Worm (Caenorhabditis elegans): Measurements from ENCODE around the gene syg-2.

syg-2 gene

ce11 chrX:14611074-14611473 is 43.7 kb upstream of the syg-2 start, which contains the start of gene rbc-1:
Gene rbc-1 (plus strand): TSS chrX:14611374.
- TF ChIP-seq nhr-77 (tag; optimal IDR thresholded peaks at IDR 0.05) (no peak), skn-1 (tag; optimal IDR thresholded peaks at IDR 0.05) (no peak), ceh-16 (tag; optimal IDR thresholded peaks at IDR 0.05) (no peak), aly-2 (tag; optimal IDR thresholded peaks at IDR 0.05) (no peak), egl-5 (tag; optimal IDR thresholded peaks at IDR 0.05) (no peak), fkh-10 (GFP tag; optimal IDR thresholded peaks at IDR 0.05) (no peak), lin-39 (tag; optimal IDR thresholded peaks at IDR 0.05) (no peak), R02D3.7 (tag; optimal IDR thresholded peaks at IDR 0.05) (no peak), ceh-82 (tag; optimal IDR thresholded peaks at IDR 0.05) (no peak), sea-2 (GFP tag; optimal IDR thresholded peaks at IDR 0.05) (no peak), nhr-237 (tag; optimal IDR thresholded peaks at IDR 0.05) (no peak), ztf-11 (tag; optimal IDR thresholded peaks at IDR 0.05) (no peak), fos-1 (tag; optimal IDR thresholded peaks at IDR 0.05) (no peak), unc-62 (GFP tag; optimal IDR thresholded peaks at IDR 0.05) (no peak), tbx-2 (tag; optimal IDR thresholded peaks at IDR 0.05) (no peak), nhr-11 (tag; optimal IDR thresholded peaks at IDR 0.05) (no peak), elt-3 (tag; optimal IDR thresholded peaks at IDR 0.05) (no peak), lin-15B (tag; optimal IDR thresholded peaks at IDR 0.05) (no peak)

- TF ChIP-seq ceh-28 (tag; optimal IDR thresholded peaks at IDR 0.05), result no peak
- TF ChIP-seq fkh-10 (GFP tag; optimal IDR thresholded peaks at IDR 0.05), result no peak
- TF ChIP-seq pqm-1 (tag; optimal IDR thresholded peaks at IDR 0.05), result no peak
- no peak for TF ChIP-seq lin-39 (tag; optimal IDR thresholded peaks at IDR 0.05)
Observed at ce11 chrX:14621207-14621606, 33.6 kb upstream of the syg-2 start.

DNA sequence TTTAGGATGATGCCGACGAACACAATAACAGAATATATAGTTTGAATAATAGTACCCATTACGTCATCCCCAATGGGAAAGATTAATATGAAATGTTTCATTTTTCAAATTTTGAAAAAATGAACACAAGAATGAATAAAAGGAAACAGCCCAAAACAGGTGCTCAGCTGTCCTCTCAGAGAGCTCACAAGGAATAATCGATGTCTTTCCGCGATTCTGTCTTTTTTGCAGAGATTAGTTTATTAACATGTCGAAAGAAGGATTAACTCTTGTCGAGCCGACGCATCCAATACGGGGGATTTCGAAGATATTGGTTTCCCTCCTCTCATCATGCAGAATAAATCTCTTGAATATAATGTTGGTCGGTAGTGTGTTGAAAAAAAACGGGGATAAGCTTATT is 26.0 kb upstream of the syg-2 start, which contains the start of gene F54E4.2:
Gene F54E4.2, minus strand, starts transcription at position 101 of the 400 bp plus-strand sequence.
- TF ChIP-seq sea-2 (GFP tag; optimal IDR thresholded peaks at IDR 0.05), result no peak
- TF ChIP-seq ceh-16 (tag; optimal IDR thresholded peaks at IDR 0.05), result no peak
- no peak for TF ChIP-seq pqm-1 (tag; optimal IDR thresholded peaks at IDR 0.05)
- TF ChIP-seq lsy-12 (tag; optimal IDR thresholded peaks at IDR 0.05), result no peak
- TF ChIP-seq elt-3 (tag; optimal IDR thresholded peaks at IDR 0.05), result no peak

DNA sequence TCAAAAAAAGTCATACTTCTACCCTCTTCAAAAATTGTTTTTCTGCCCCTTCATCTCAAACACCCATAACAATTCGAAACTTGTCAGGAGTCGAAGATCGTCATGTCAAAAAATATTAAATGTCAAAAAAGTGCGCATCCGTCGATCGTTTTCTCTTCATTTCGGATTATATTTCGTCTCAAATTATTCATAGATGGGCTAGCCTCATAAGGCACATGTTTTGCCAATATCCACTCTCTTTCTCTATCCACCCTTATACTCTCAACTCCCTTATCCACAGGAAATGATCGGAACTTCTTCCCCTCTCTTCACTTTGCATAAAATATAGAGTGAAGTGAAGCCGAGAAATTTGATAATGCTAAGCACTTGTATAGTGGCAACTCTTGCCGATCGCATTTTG is 21.1 kb upstream of the syg-2 start:
- peak; percentile 8 for TF ChIP-seq fkh-10 (GFP tag; optimal IDR thresholded peaks at IDR 0.05)
- no peak for TF ChIP-seq daf-12 (tag; optimal IDR thresholded peaks at IDR 0.05)

DNA sequence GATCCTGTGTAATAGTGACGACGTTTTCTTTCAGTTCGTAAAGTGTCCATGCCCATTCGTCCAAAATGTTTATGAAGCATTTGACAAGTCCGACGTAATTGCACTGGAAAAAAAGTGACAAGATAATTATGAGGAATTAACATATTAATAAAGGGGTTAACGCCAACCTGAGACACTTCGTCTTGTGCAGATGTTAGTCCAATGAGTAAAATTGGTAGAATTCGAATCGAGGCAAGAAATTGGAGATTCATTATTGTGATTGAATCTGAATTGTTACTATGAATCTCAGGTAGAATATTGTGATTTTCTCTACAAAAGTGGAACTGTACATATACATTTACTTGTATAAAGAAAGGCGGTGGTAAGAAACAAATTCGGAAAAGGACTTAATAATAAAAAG is 18.6 kb upstream of the syg-2 start, which contains the start of gene F54E4.3:
Gene F54E4.3, minus strand, starts transcription at position 265 of the 400 bp plus-strand sequence.
- no peak for TF ChIP-seq tbx-2 (tag; optimal IDR thresholded peaks at IDR 0.05)
- no peak for TF ChIP-seq nhr-23 (tag; optimal IDR thresholded peaks at IDR 0.05)
- no peak for TF ChIP-seq aly-2 (tag; optimal IDR thresholded peaks at IDR 0.05)
- no peak for TF ChIP-seq ceh-9 (tag; optimal IDR thresholded peaks at IDR 0.05)
- TF ChIP-seq daf-12 (tag; optimal IDR thresholded peaks at IDR 0.05), result no peak
- no peak for TF ChIP-seq mdl-1 (tag; optimal IDR thresholded peaks at IDR 0.05)
- TF ChIP-seq egl-5 (tag; optimal IDR thresholded peaks at IDR 0.05), result no peak
- no peak for TF ChIP-seq ama-1 (optimal IDR thresholded peaks at IDR 0.05)
- TF ChIP-seq nfya-1 (tag; optimal IDR thresholded peaks at IDR 0.05; ENCODE audit: insufficient read depth), result no peak
- no peak for TF ChIP-seq lin-39 (tag; optimal IDR thresholded peaks at IDR 0.05)
- no peak for TF ChIP-seq ceh-82 (tag; optimal IDR thresholded peaks at IDR 0.05)
- no peak for TF ChIP-seq zag-1 (tag; optimal IDR thresholded peaks at IDR 0.05)
- no peak for TF ChIP-seq snpc-4 (tag; optimal IDR thresholded peaks at IDR 0.05)
- TF ChIP-seq unc-39 (tag; optimal IDR thresholded peaks at IDR 0.05), result no peak
- no peak for TF ChIP-seq eor-1 (tag; optimal IDR thresholded peaks at IDR 0.05)
- no peak for TF ChIP-seq unc-62 (GFP tag; optimal IDR thresholded peaks at IDR 0.05)

DNA sequence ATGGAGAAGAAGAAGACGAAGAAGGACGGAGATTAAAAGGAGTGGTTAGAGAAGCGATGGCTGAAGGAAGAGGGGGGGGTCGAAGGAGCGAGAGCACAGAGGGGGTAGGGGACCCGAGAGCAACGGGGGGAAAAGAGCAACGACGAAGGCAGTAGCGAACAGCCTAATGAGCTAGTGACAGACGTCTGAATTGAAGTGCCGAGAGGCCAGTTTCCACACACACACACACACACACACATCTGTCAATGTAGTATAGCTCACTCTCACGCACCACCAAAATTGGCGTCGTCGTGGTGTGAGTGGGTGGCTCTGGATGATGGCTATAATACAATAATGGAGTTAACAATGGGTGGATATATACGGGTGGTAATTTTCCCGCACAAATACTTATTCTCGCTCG is 18.1 kb upstream of the syg-2 start:
- TF ChIP-seq elt-3 (tag; optimal IDR thresholded peaks at IDR 0.05) (no peak), lin-39 (tag; optimal IDR thresholded peaks at IDR 0.05) (peak; percentile 91), tbx-2 (tag; optimal IDR thresholded peaks at IDR 0.05) (no peak), nhr-28 (tag; optimal IDR thresholded peaks at IDR 0.05) (no peak), pqm-1 (tag; optimal IDR thresholded peaks at IDR 0.05) (no peak), lsy-12 (tag; optimal IDR thresholded peaks at IDR 0.05) (no peak), ceh-82 (tag; optimal IDR thresholded peaks at IDR 0.05) (no peak), snpc-4 (tag; optimal IDR thresholded peaks at IDR 0.05) (peak; percentile 13), hmg-11 (tag; optimal IDR thresholded peaks at IDR 0.05) (peak; percentile 68), nhr-76 (tag; optimal IDR thresholded peaks at IDR 0.05) (no peak), nfya-1 (tag; optimal IDR thresholded peaks at IDR 0.05; ENCODE audit: insufficient read depth) (peak; percentile 64), ceh-16 (tag; optimal IDR thresholded peaks at IDR 0.05) (no peak), mml-1 (tag; optimal IDR thresholded peaks at IDR 0.05) (no peak), fkh-10 (GFP tag; optimal IDR thresholded peaks at IDR 0.05) (peak; percentile 23), egl-5 (tag; optimal IDR thresholded peaks at IDR 0.05) (no peak), egl-27 (tag; optimal IDR thresholded peaks at IDR 0.05) (no peak), unc-39 (tag; optimal IDR thresholded peaks at IDR 0.05) (no peak)
